Worm (Caenorhabditis elegans): ENCODE data around the gene let-23.
A peak's percentile ranks its signal among the peaks of the same experiment; 100 is the strongest.

The let-23 gene

ce11 chrII:9171466-9172187 lies 25.7 kb upstream of the let-23 start:
- TF ChIP-seq F13H6.1 (tag; optimal IDR thresholded peaks at IDR 0.05): no peak

DNA sequence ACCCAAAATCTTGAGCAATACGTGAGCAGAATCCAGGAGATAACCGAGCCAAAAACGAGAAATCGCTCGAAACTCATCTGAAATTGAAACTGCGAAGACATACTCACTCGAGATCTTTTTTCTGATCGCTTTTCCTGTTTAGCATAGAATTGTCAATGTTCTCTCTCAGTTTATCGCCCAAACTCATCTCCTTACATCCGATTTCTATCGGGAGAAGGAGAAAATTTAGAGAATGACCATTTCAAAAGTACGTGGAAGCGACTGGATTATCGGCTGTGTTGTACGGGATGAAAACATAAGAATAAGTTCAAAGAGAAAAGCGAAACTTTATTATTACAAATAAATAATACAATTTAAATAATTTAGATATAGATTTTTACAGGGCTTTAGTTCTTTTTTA lies 24.5 kb upstream of the let-23 start, which contains the start of gene T23G7.2:
Gene T23G7.2 (minus strand): TSS at position 101 of the 400 bp plus-strand sequence.
- TF ChIP-seq nfya-1 (tag; optimal IDR thresholded peaks at IDR 0.05): no peak
- no peak for TF ChIP-seq ceh-34 (tag; optimal IDR thresholded peaks at IDR 0.05)
- TF ChIP-seq eyg-1 (tag; optimal IDR thresholded peaks at IDR 0.05): no peak
- TF ChIP-seq hlh-30 (tag; optimal IDR thresholded peaks at IDR 0.05; ENCODE audit: insufficient read depth): no peak
- TF ChIP-seq zip-5 (tag; optimal IDR thresholded peaks at IDR 0.05): no peak
- TF ChIP-seq hlh-6 (tag; optimal IDR thresholded peaks at IDR 0.05): no peak
- no peak for TF ChIP-seq ama-1 (optimal IDR thresholded peaks at IDR 0.05)
- no peak for TF ChIP-seq fkh-10 (GFP tag; optimal IDR thresholded peaks at IDR 0.05)
- TF ChIP-seq hlh-15 (tag; optimal IDR thresholded peaks at IDR 0.05): no peak
- TF ChIP-seq ttx-3 (tag; optimal IDR thresholded peaks at IDR 0.05): no peak
- TF ChIP-seq ceh-48 (tag; optimal IDR thresholded peaks at IDR 0.05): no peak
- no peak for TF ChIP-seq dve-1 (tag; optimal IDR thresholded peaks at IDR 0.05)
- TF ChIP-seq ceh-18 (tag; optimal IDR thresholded peaks at IDR 0.05): no peak
- TF ChIP-seq pha-4 (tag; optimal IDR thresholded peaks at IDR 0.05): no peak
- no peak for TF ChIP-seq ceh-30 (tag; optimal IDR thresholded peaks at IDR 0.05)
- no peak for TF ChIP-seq C08G9.2 (tag; optimal IDR thresholded peaks at IDR 0.05)
- TF ChIP-seq dmd-4 (tag; optimal IDR thresholded peaks at IDR 0.05; ENCODE audit: borderline replicate concordance): no peak

DNA sequence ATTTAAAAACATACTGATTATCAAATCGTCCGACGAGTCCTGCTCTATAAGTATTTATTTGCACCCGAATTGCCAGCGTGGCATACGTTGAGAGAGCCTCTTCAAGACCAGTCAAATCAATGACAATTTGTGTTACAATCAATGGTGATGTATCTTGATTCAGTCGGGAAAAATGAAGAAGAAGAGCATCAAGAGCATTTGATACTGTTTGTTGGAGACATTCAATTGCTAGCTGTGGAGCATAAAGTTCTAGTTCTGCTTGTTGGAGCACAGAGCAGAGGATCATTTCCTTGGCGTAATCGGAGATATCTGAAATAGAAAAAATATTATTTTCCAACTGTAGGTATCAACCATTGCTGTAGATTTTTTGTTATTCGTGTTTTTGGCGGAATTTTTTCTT lies 23.8 kb upstream of the let-23 start:
- TF ChIP-seq fkh-6 (tag; optimal IDR thresholded peaks at IDR 0.05) (no peak), T23F11.4 (GFP tag; optimal IDR thresholded peaks at IDR 0.05) (no peak), madf-2 (tag; optimal IDR thresholded peaks at IDR 0.05) (no peak), ceh-24 (tag; optimal IDR thresholded peaks at IDR 0.05) (no peak), unc-55 (GFP tag; optimal IDR thresholded peaks at IDR 0.05) (no peak), unc-42 (tag; optimal IDR thresholded peaks at IDR 0.05) (no peak), lin-11 (tag; optimal IDR thresholded peaks at IDR 0.05) (no peak), pha-2 (tag; optimal IDR thresholded peaks at IDR 0.05) (no peak), elt-4 (tag; optimal IDR thresholded peaks at IDR 0.05) (no peak), mec-3 (tag; optimal IDR thresholded peaks at IDR 0.05; ENCODE audit: borderline replicate concordance) (no peak), nhr-232 (tag; optimal IDR thresholded peaks at IDR 0.05) (no peak), fax-1 (tag; optimal IDR thresholded peaks at IDR 0.05) (no peak), ttx-3 (tag; optimal IDR thresholded peaks at IDR 0.05) (no peak), nhr-11 (tag; optimal IDR thresholded peaks at IDR 0.05) (no peak)

- no peak for TF ChIP-seq T23F11.4 (GFP tag; optimal IDR thresholded peaks at IDR 0.05)
- TF ChIP-seq mec-3 (tag; optimal IDR thresholded peaks at IDR 0.05; ENCODE audit: borderline replicate concordance): no peak
- TF ChIP-seq ceh-19 (GFP tag; optimal IDR thresholded peaks at IDR 0.05): no peak
- no peak for TF ChIP-seq ceh-2 (tag; optimal IDR thresholded peaks at IDR 0.05)
- no peak for TF ChIP-seq C08G9.2 (tag; optimal IDR thresholded peaks at IDR 0.05)
- TF ChIP-seq ceh-14 (tag; optimal IDR thresholded peaks at IDR 0.05): no peak
- no peak for TF ChIP-seq pqm-1 (tag; optimal IDR thresholded peaks at IDR 0.05)
- TF ChIP-seq nhr-232 (tag; optimal IDR thresholded peaks at IDR 0.05): no peak
- no peak for TF ChIP-seq unc-55 (GFP tag; optimal IDR thresholded peaks at IDR 0.05)
- no peak for TF ChIP-seq dve-1 (tag; optimal IDR thresholded peaks at IDR 0.05)
- no peak for TF ChIP-seq elt-4 (tag; optimal IDR thresholded peaks at IDR 0.05)
Measured at ce11 chrII:9176523-9176922, 20.8 kb upstream of the let-23 start.

- TF ChIP-seq ref-2 (tag; optimal IDR thresholded peaks at IDR 0.05) (no peak), unc-42 (tag; optimal IDR thresholded peaks at IDR 0.05) (peak; percentile 38)
Measured at ce11 chrII:9177080-9177479, 20.2 kb upstream of the let-23 start, which contains the start of the genes sec-5 and pir-1. sec-5 (minus strand) TSS chrII:9177152. pir-1 (plus strand) TSS chrII:9177300.
